Fruit fly (Drosophila melanogaster) S2 (cell line): ENCODE data around the gene CG4820.

Source experiments
- CG8478 ChIP-seq: fragments of >200 bp; optimal IDR thresholded peaks from 2 replicates; lab custom pipeline; 2018
- CTCF ChIP-seq, 2 experiments: fragments of >200 bp; optimal IDR thresholded peaks; 2 replicates each; lab custom pipeline; 2018

- TF ChIP-seq CG8478 (lab: Kevin White, UChicago): no peak
- no peak for TF ChIP-seq CTCF (optimal IDR thresholded peaks at IDR 0.05; lab: Kevin White, UChicago)
These were observed 16.1 kb upstream of the CG4820 start for dm6 chr3R:11200042-11200884.
